Fruit fly (Drosophila melanogaster) whole organism, embryonic: ENCODE data around the gene pigs.

Source experiments
- Adf1 ChIP-seq: fragments of 200-800 bp; sonication (Bioruptor generic); IDR thresholded peaks from 2 replicates; pipeline ENCODE4 v1.3.6; 2022; ENCODE audit warnings: missing biosample characterization, missing genetic modification characterization
- Antp ChIP-seq: fragments of 200-800 bp; sonication (Bioruptor generic); optimal IDR thresholded peaks from 3 replicates; lab custom pipeline; 2016; ENCODE audit warnings: missing biosample characterization, missing genetic modification characterization
- Asciz ChIP-seq: fragments of 200-800 bp; sonication (Bioruptor generic); optimal IDR thresholded peaks from 2 replicates; lab custom pipeline; 2017; ENCODE audit warnings: missing biosample characterization, mild to moderate bottlenecking, missing genetic modification characterization, missing genetic modification reagents
- Bgb ChIP-seq: fragments of 200-800 bp; sonication (Bioruptor generic); IDR thresholded peaks from 2 replicates; pipeline ENCODE4 v1.3.6; 2022; ENCODE audit warnings: missing biosample characterization, missing genetic modification characterization; ENCODE audit not compliant: partially characterized antibody
- CG12104 ChIP-seq: fragments of 200-800 bp; sonication (Bioruptor generic); optimal IDR thresholded peaks from 3 replicates; lab custom pipeline; 2016; ENCODE audit warnings: missing biosample characterization, missing genetic modification characterization
- CG12391 ChIP-seq: fragments of 200-800 bp; sonication (Bioruptor generic); optimal IDR thresholded peaks from 3 replicates; lab custom pipeline; 2018; ENCODE audit warnings: missing biosample characterization, mild to moderate bottlenecking, missing genetic modification characterization, moderate library complexity
- CG12744 ChIP-seq: fragments of 200-800 bp; sonication (Bioruptor generic); optimal IDR thresholded peaks from 2 replicates; lab custom pipeline; 2016; ENCODE audit warnings: missing biosample characterization, missing genetic modification characterization
- CG15479 ChIP-seq: fragments of 200-800 bp; sonication (Bioruptor generic); optimal IDR thresholded peaks from 3 replicates; lab custom pipeline; 2019; ENCODE audit warnings: missing biosample characterization, mild to moderate bottlenecking, missing genetic modification characterization, moderate library complexity
- CG16813 ChIP-seq: fragments of 200-800 bp; sonication (Bioruptor generic); IDR thresholded peaks from 3 replicates; pipeline ENCODE4 v1.3.6; 2022; ENCODE audit warnings: missing biosample characterization, missing genetic modification characterization; ENCODE audit not compliant: partially characterized antibody
- CG2120 ChIP-seq: fragments of 200-800 bp; sonication (Bioruptor generic); optimal IDR thresholded peaks from 3 replicates; lab custom pipeline; 2016; ENCODE audit warnings: missing biosample characterization, missing genetic modification characterization
- CG2875 ChIP-seq: fragments of 200-800 bp; sonication (Bioruptor generic); optimal IDR thresholded peaks from 2 replicates; lab custom pipeline; 2017; ENCODE audit warnings: missing biosample characterization, mild to moderate bottlenecking, missing genetic modification characterization, missing genetic modification reagents
- CG33213 ChIP-seq: fragments of 200-800 bp; sonication (Bioruptor generic); optimal IDR thresholded peaks from 3 replicates; lab custom pipeline; 2016; ENCODE audit warnings: missing biosample characterization, missing genetic modification characterization
- CG3726 ChIP-seq: fragments of 200-800 bp; sonication (Bioruptor generic); IDR thresholded peaks from 3 replicates; pipeline ENCODE4, ENCODE4 v1.3.6; 2022; ENCODE audit warnings: missing biosample characterization, missing genetic modification characterization
- CG43689 ChIP-seq: fragments of 200-800 bp; sonication (Bioruptor generic); IDR thresholded peaks from 2 replicates; pipeline ENCODE4 v1.3.6; 2022; ENCODE audit warnings: missing biosample characterization, missing genetic modification characterization
- CG4730 ChIP-seq: fragments of 200-800 bp; sonication (Bioruptor generic); IDR thresholded peaks from 2 replicates; pipeline ENCODE4 v1.3.6; 2022; ENCODE audit warnings: missing biosample characterization, missing genetic modification characterization
- CG8765 ChIP-seq: fragments of 200-800 bp; sonication (Bioruptor generic); IDR thresholded peaks from 2 replicates; pipeline ENCODE4 v1.3.6; 2022; ENCODE audit warnings: missing biosample characterization, missing genetic modification characterization
- CG9609 ChIP-seq: fragments of 200-800 bp; sonication (Bioruptor generic); optimal IDR thresholded peaks from 3 replicates; lab custom pipeline; 2016; ENCODE audit warnings: missing biosample characterization, missing genetic modification characterization
- CG9876 ChIP-seq: fragments of 200-800 bp; sonication (Bioruptor generic); optimal IDR thresholded peaks from 2 replicates; lab custom pipeline; 2016; ENCODE audit warnings: missing biosample characterization, missing genetic modification characterization
- CTCF ChIP-seq: fragments of 200-800 bp; sonication (Bioruptor generic); optimal IDR thresholded peaks from 2 replicates; lab custom pipeline; 2017; ENCODE audit warnings: missing biosample characterization, mild to moderate bottlenecking, missing genetic modification characterization, moderate library complexity
- Dp ChIP-seq: fragments of 200-800 bp; sonication (Bioruptor generic); optimal IDR thresholded peaks from 2 replicates; lab custom pipeline; 2018; ENCODE audit warnings: missing biosample characterization, mild to moderate bottlenecking, missing genetic modification characterization, moderate library complexity
- Gug ChIP-seq: fragments of 200-800 bp; sonication (Bioruptor generic); IDR thresholded peaks from 4 replicates; pipeline ENCODE4 v1.3.6; 2022; ENCODE audit warnings: missing biosample characterization, missing genetic modification characterization
- H2.0 ChIP-seq: fragments of 200-800 bp; sonication (Bioruptor generic); IDR thresholded peaks from 2 replicates; pipeline ENCODE4 v1.3.6; 2022; ENCODE audit warnings: missing biosample characterization, missing genetic modification characterization
- MBD-R2 ChIP-seq: fragments of 200-800 bp; sonication (Bioruptor generic); IDR thresholded peaks from 2 replicates; pipeline ENCODE4 v1.3.6; 2022; ENCODE audit warnings: missing biosample characterization, missing genetic modification characterization
- Mrtf ChIP-seq: fragments of 200-800 bp; sonication (Bioruptor generic); IDR thresholded peaks from 3 replicates; pipeline ENCODE4 v1.3.6; 2022; ENCODE audit warnings: missing biosample characterization, missing genetic modification characterization
- NFAT ChIP-seq: fragments of 200-800 bp; sonication (Bioruptor generic); IDR thresholded peaks from 2 replicates; pipeline ENCODE4 v1.3.6; 2022; ENCODE audit warnings: missing biosample characterization, missing genetic modification characterization
- Opbp ChIP-seq: fragments of 200-800 bp; sonication (Bioruptor generic); IDR thresholded peaks from 3 replicates; pipeline ENCODE4 v1.3.6; 2022; ENCODE audit warnings: missing biosample characterization, missing genetic modification characterization; ENCODE audit not compliant: partially characterized antibody
- Poxn ChIP-seq: fragments of 200-800 bp; sonication (Bioruptor generic); IDR thresholded peaks from 2 replicates; pipeline ENCODE4 v1.3.6; 2022; ENCODE audit warnings: missing biosample characterization, missing genetic modification characterization
- Side ChIP-seq: fragments of 200-800 bp; sonication (Bioruptor generic); optimal IDR thresholded peaks from 2 replicates; lab custom pipeline; 2016; ENCODE audit warnings: missing biosample characterization, missing genetic modification characterization
- Sin3A ChIP-seq: fragments of >200 bp; optimal IDR thresholded peaks from 2 replicates; lab custom pipeline; 2018
- Taf1 ChIP-seq: fragments of 200-800 bp; sonication (Bioruptor generic); IDR thresholded peaks from 2 replicates; pipeline ENCODE4 v1.3.6; 2022; ENCODE audit warnings: missing biosample characterization, missing genetic modification characterization
- Xrp1 ChIP-seq: fragments of 200-800 bp; sonication (Bioruptor generic); IDR thresholded peaks from 2 replicates; pipeline ENCODE4 v1.3.6; 2022; ENCODE audit warnings: missing biosample characterization, missing genetic modification characterization
- ab ChIP-seq: fragments of 200-800 bp; sonication (Bioruptor generic); optimal IDR thresholded peaks from 2 replicates; lab custom pipeline; 2016; ENCODE audit warnings: missing biosample characterization, missing genetic modification characterization
- ase ChIP-seq: fragments of 200-800 bp; sonication (Bioruptor generic); IDR thresholded peaks from 3 replicates; pipeline ENCODE4 v1.3.6; 2022; ENCODE audit warnings: missing biosample characterization, missing genetic modification characterization
- bowl ChIP-seq: fragments of 200-800 bp; sonication (Bioruptor generic); IDR thresholded peaks from 2 replicates; pipeline ENCODE4 v1.3.6; 2022; ENCODE audit warnings: missing biosample characterization, missing genetic modification characterization
- br ChIP-seq: fragments of >200 bp; optimal IDR thresholded peaks from 2 replicates; lab custom pipeline; 2017
- danr ChIP-seq: fragments of 200-800 bp; sonication (Bioruptor generic); IDR thresholded peaks from 2 replicates; pipeline ENCODE4 v1.3.6; 2022; ENCODE audit warnings: missing biosample characterization, missing genetic modification characterization
- dysf ChIP-seq: fragments of 200-800 bp; sonication (Bioruptor generic); IDR thresholded peaks from 3 replicates; pipeline ENCODE4 v1.3.6; 2022; ENCODE audit warnings: missing biosample characterization, missing genetic modification characterization
- esg ChIP-seq: fragments of 200-800 bp; sonication (Bioruptor generic); conservative IDR thresholded peaks from 2 replicates; pipeline ENCODE4 v1.3.6; 2022; ENCODE audit warnings: missing biosample characterization, missing genetic modification characterization
- fd3F ChIP-seq: fragments of 200-800 bp; sonication (Bioruptor generic); optimal IDR thresholded peaks from 2 replicates; lab custom pipeline; 2018; ENCODE audit warnings: missing biosample characterization, mild to moderate bottlenecking, missing genetic modification characterization, moderate library complexity
- hb ChIP-seq: fragments of 200-800 bp; sonication (Bioruptor generic); IDR thresholded peaks from 3 replicates; pipeline ENCODE4 v1.3.6; 2022; ENCODE audit warnings: missing biosample characterization, missing genetic modification characterization; ENCODE audit not compliant: partially characterized antibody
- jing ChIP-seq: fragments of 200-800 bp; sonication (Bioruptor generic); optimal IDR thresholded peaks from 2 replicates; lab custom pipeline; 2018; ENCODE audit warnings: missing biosample characterization, mild to moderate bottlenecking, missing genetic modification characterization
- mirr ChIP-seq: fragments of 200-800 bp; sonication (Bioruptor generic); optimal IDR thresholded peaks from 3 replicates; lab custom pipeline; 2018; ENCODE audit warnings: missing biosample characterization, mild to moderate bottlenecking, missing genetic modification characterization
- prd ChIP-seq, 3 experiments: fragments of >200 bp in 2 of 3; fragments of 200-800 bp in 1 of 3; sonication (Bioruptor generic) in 1 of 3; optimal IDR thresholded peaks in 2 of 3; IDR thresholded peaks in 1 of 3; 2 replicates in 2 of 3; 3 replicates in 1 of 3; pipeline versions ENCODE4 v1.3.6 to Lab custom; 2017 to 2022; ENCODE audit warnings: missing biosample characterization in 1 of 3, missing genetic modification characterization in 1 of 3
- rib ChIP-seq: fragments of 200-800 bp; sonication (Bioruptor generic); IDR thresholded peaks from 2 replicates; pipeline ENCODE4 v1.3.6; 2022; ENCODE audit warnings: missing biosample characterization, missing genetic modification characterization
- row ChIP-seq: fragments of 200-800 bp; sonication (Bioruptor generic); IDR thresholded peaks from 3 replicates; pipeline ENCODE4 v1.3.6; 2022; ENCODE audit warnings: missing biosample characterization, missing genetic modification characterization
- run ChIP-seq: fragments of 200-800 bp; sonication (Bioruptor generic); optimal IDR thresholded peaks from 3 replicates; lab custom pipeline; 2018; ENCODE audit warnings: missing biosample characterization, mild to moderate bottlenecking, missing genetic modification characterization
- shn ChIP-seq: fragments of 200-800 bp; sonication (Bioruptor generic); optimal IDR thresholded peaks from 3 replicates; lab custom pipeline; 2016; ENCODE audit warnings: missing biosample characterization, missing genetic modification characterization
- slp2 ChIP-seq: fragments of 200-800 bp; sonication (Bioruptor generic); optimal IDR thresholded peaks from 2 replicates; lab custom pipeline; 2016; ENCODE audit warnings: missing biosample characterization, missing genetic modification characterization
- sug ChIP-seq: fragments of 200-800 bp; optimal IDR thresholded peaks from 2 replicates; lab custom pipeline; 2019; ENCODE audit warnings: missing biosample characterization, mild to moderate bottlenecking, missing genetic modification characterization, moderate library complexity
- vvl ChIP-seq: fragments of 200-800 bp; sonication (Bioruptor generic); IDR thresholded peaks from 2 replicates; pipeline ENCODE4 v1.3.6; 2022; ENCODE audit warnings: missing biosample characterization, missing genetic modification characterization
- zen ChIP-seq: fragments of 200-800 bp; sonication (Bioruptor generic); optimal IDR thresholded peaks from 3 replicates; lab custom pipeline; 2018; ENCODE audit warnings: missing biosample characterization, mild to moderate bottlenecking, missing genetic modification characterization, moderate library complexity

The pigs gene

dm6 chrX:6656626-6657558, 57.0 kb downstream of the pigs start (continued):
- peak; percentile 61 for TF ChIP-seq sug (tag; lab: Kevin White, UChicago)
- TF ChIP-seq CG33213 (GFP tag; lab: Kevin White, UChicago), result no peak
- TF ChIP-seq CG15479, result peak; percentile 53
- TF ChIP-seq MBD-R2, result no peak
- TF ChIP-seq CG2875 (GFP tag; lab: Kevin White, UChicago), result no peak
- TF ChIP-seq Sin3A (lab: Kevin White, UChicago), result no peak
- TF ChIP-seq H2.0 (GFP tag; lab: Robert Waterston, UW), result no peak
- TF ChIP-seq Asciz, result peak; percentile 41
- peak; percentile 96 for TF ChIP-seq row (GFP tag; lab: Robert Waterston, UW)
- no peak for TF ChIP-seq NFAT (GFP tag; lab: Robert Waterston, UW)
- no peak for TF ChIP-seq Opbp (GFP tag; lab: Robert Waterston, UW)
- TF ChIP-seq vvl (GFP tag; lab: Robert Waterston, UW), result peak; percentile 52
- TF ChIP-seq CG2120 (GFP tag; lab: Kevin White, UChicago), result peak; percentile 33
- TF ChIP-seq dysf (GFP tag; lab: Robert Waterston, UW), result peak; percentile 53; the same call in 1 of the 3 replicates
- no peak for TF ChIP-seq CG16813
- TF ChIP-seq CG8765 (GFP tag; lab: Robert Waterston, UW), result no peak
- no peak for TF ChIP-seq Bgb (GFP tag; lab: Robert Waterston, UW)
- no peak for TF ChIP-seq CG12104 (GFP tag; lab: Kevin White, UChicago)
- no peak for TF ChIP-seq Poxn
- TF ChIP-seq danr, result no peak
- no peak for TF ChIP-seq run
- no peak for TF ChIP-seq shn
- TF ChIP-seq CG9876 (GFP tag; lab: Kevin White, UChicago), result no peak
- no peak for TF ChIP-seq CG3726 (GFP tag; lab: Robert Waterston, UW)
- TF ChIP-seq Gug (GFP tag; lab: Robert Waterston, UW), result no peak
- TF ChIP-seq br (lab: Kevin White, UChicago), result no peak
- no peak for TF ChIP-seq ab (GFP tag; lab: Kevin White, UChicago)
- no peak for TF ChIP-seq Side (GFP tag; lab: Kevin White, UChicago)
- TF ChIP-seq CG9609, result no peak
- TF ChIP-seq CG12744 (GFP tag; lab: Kevin White, UChicago), result no peak
- no peak for TF ChIP-seq CTCF (GFP tag; lab: Kevin White, UChicago)
- TF ChIP-seq zen (tag; lab: Kevin White, UChicago), result no peak
- no peak for TF ChIP-seq slp2 (GFP tag; lab: Kevin White, UChicago)
- no peak for TF ChIP-seq Taf1
- TF ChIP-seq bowl (GFP tag; lab: Robert Waterston, UW), result no peak
- no peak for TF ChIP-seq CG4730 (GFP tag; lab: Robert Waterston, UW)
- no peak for TF ChIP-seq Mrtf (GFP tag; lab: Robert Waterston, UW)
- no peak for TF ChIP-seq Antp (GFP tag; lab: Kevin White, UChicago)
- TF ChIP-seq rib (GFP tag; lab: Robert Waterston, UW), result peak; percentile 54; the same call in 1 of the 2 replicates
- TF ChIP-seq mirr (GFP tag; lab: Kevin White, UChicago), result no peak
- TF ChIP-seq esg (GFP tag; lab: Robert Waterston, UW), result no peak; the same call in 1 of the 2 replicates
- no peak for TF ChIP-seq jing (GFP tag; lab: Kevin White, UChicago)
- TF ChIP-seq Adf1, result peak; percentile 18; the same call in 1 of the 2 replicates
- no peak for TF ChIP-seq Dp (GFP tag; lab: Kevin White, UChicago)
- TF ChIP-seq prd (optimal IDR thresholded peaks at IDR 0.05; lab: Kevin White, UChicago), result no peak
- TF ChIP-seq prd (GFP tag; IDR thresholded peaks at IDR 0.05; lab: Robert Waterston, UW), result 0 out of 3 replicates have a peak, but pooled peaks have one; percentile 7
- TF ChIP-seq CG12391 (tag; lab: Kevin White, UChicago), result peak; percentile 63
- peak; percentile 63 for TF ChIP-seq Xrp1 (GFP tag; lab: Robert Waterston, UW)
- no peak for TF ChIP-seq ase (GFP tag; lab: Robert Waterston, UW)
- TF ChIP-seq hb (GFP tag; lab: Robert Waterston, UW), result no peak
- TF ChIP-seq fd3F (GFP tag; lab: Kevin White, UChicago), result no peak
- no peak for TF ChIP-seq CG43689
